Fruit fly (Drosophila melanogaster) whole organism, embryonic: Measurements from ENCODE around the gene CG4497.
A peak's percentile ranks its signal among the peaks of the same experiment; 100 is the strongest.

Experiments used
- Abd-B ChIP-seq: fragments of 200-800 bp; sonication (Bioruptor generic); optimal IDR thresholded peaks from 2 replicates; lab custom pipeline; 2018; ENCODE audit warnings: missing biosample characterization, mild to moderate bottlenecking, missing genetic modification characterization, moderate library complexity
- B-H1 ChIP-seq: fragments of 200-800 bp; sonication (Bioruptor generic); IDR thresholded peaks from 3 replicates; pipeline ENCODE4 v1.3.6; 2022; ENCODE audit warnings: missing biosample characterization, missing genetic modification characterization
- CG10543 ChIP-seq: fragments of 200-800 bp; sonication (Bioruptor generic); optimal IDR thresholded peaks from 3 replicates; lab custom pipeline; 2017; ENCODE audit warnings: missing biosample characterization, mild to moderate bottlenecking, missing genetic modification characterization, moderate library complexity
- CG10979 ChIP-seq: fragments of 200-800 bp; sonication (Bioruptor generic); optimal IDR thresholded peaks from 2 replicates; lab custom pipeline; 2018; ENCODE audit warnings: missing biosample characterization, mild to moderate bottlenecking, missing genetic modification characterization, moderate library complexity
- CG11456 ChIP-seq: fragments of 200-800 bp; sonication (Bioruptor generic); IDR thresholded peaks from 3 replicates; pipeline ENCODE4 v1.3.6; 2022; ENCODE audit warnings: missing biosample characterization, missing genetic modification characterization
- CG13894 ChIP-seq: fragments of 200-800 bp; sonication (Bioruptor generic); optimal IDR thresholded peaks from 3 replicates; lab custom pipeline; 2018; ENCODE audit warnings: missing biosample characterization, mild to moderate bottlenecking, missing genetic modification characterization, moderate library complexity
- CG14014 ChIP-seq: fragments of 200-800 bp; sonication (Bioruptor generic); IDR thresholded peaks from 2 replicates; pipeline ENCODE4 v1.3.6; 2022; ENCODE audit warnings: missing biosample characterization, missing genetic modification characterization
- CG14710 ChIP-seq: fragments of 200-800 bp; sonication (Bioruptor generic); optimal IDR thresholded peaks from 3 replicates; lab custom pipeline; 2019; ENCODE audit warnings: missing biosample characterization, mild to moderate bottlenecking, missing genetic modification characterization, moderate library complexity
- CG1602 ChIP-seq: fragments of 200-800 bp; sonication (Bioruptor generic); optimal IDR thresholded peaks from 3 replicates; lab custom pipeline; 2016; ENCODE audit warnings: missing biosample characterization, missing genetic modification characterization
- CG1647 ChIP-seq: fragments of 200-800 bp; sonication (Bioruptor generic); optimal IDR thresholded peaks from 3 replicates; lab custom pipeline; 2016; ENCODE audit warnings: missing biosample characterization, missing genetic modification characterization
- CG17328 ChIP-seq: fragments of 200-800 bp; sonication (Bioruptor generic); IDR thresholded peaks from 2 replicates; pipeline ENCODE4 v1.3.6; 2022; ENCODE audit warnings: missing biosample characterization, missing genetic modification characterization
- CG32772 ChIP-seq: fragments of 200-800 bp; sonication (Bioruptor generic); IDR thresholded peaks from 2 replicates; pipeline ENCODE4 v1.3.6; 2022; ENCODE audit warnings: missing biosample characterization, missing genetic modification characterization
- CG33557 ChIP-seq: fragments of 200-800 bp; sonication (Bioruptor generic); optimal IDR thresholded peaks from 2 replicates; lab custom pipeline; 2019; ENCODE audit warnings: missing biosample characterization, mild to moderate bottlenecking, missing genetic modification characterization, moderate library complexity
- CG6175 ChIP-seq: fragments of 200-800 bp; sonication (Bioruptor generic); IDR thresholded peaks from 3 replicates; pipeline ENCODE4 v1.3.6; 2022; ENCODE audit warnings: missing biosample characterization, missing genetic modification characterization
- CG6272 ChIP-seq: fragments of 200-800 bp; sonication (Bioruptor generic); IDR thresholded peaks from 2 replicates; pipeline ENCODE4 v1.3.6; 2022; ENCODE audit warnings: missing biosample characterization, missing genetic modification characterization
- CG6683 ChIP-seq: fragments of 200-800 bp; sonication (Bioruptor generic); optimal IDR thresholded peaks from 2 replicates; lab custom pipeline; 2017; ENCODE audit warnings: missing biosample characterization, mild to moderate bottlenecking, missing genetic modification characterization, missing genetic modification reagents
- CG7928 ChIP-seq: fragments of 200-800 bp; sonication (Bioruptor generic); optimal IDR thresholded peaks from 2 replicates; lab custom pipeline; 2017; ENCODE audit warnings: missing biosample characterization, mild to moderate bottlenecking, missing genetic modification characterization
- CG9437 ChIP-seq: fragments of 200-800 bp; sonication (Bioruptor generic); optimal IDR thresholded peaks from 2 replicates; lab custom pipeline; 2018; ENCODE audit warnings: missing biosample characterization, mild to moderate bottlenecking, missing genetic modification characterization
- Deaf1 ChIP-seq: fragments of 200-800 bp; optimal IDR thresholded peaks from 3 replicates; lab custom pipeline; 2019; ENCODE audit warnings: missing biosample characterization, mild to moderate bottlenecking, missing genetic modification characterization, moderate library complexity
- Dip3 ChIP-seq: fragments of 200-800 bp; sonication (Bioruptor generic); optimal IDR thresholded peaks from 3 replicates; lab custom pipeline; 2016; ENCODE audit warnings: missing biosample characterization, missing genetic modification characterization
- H2.0 ChIP-seq: fragments of 200-800 bp; sonication (Bioruptor generic); IDR thresholded peaks from 2 replicates; pipeline ENCODE4 v1.3.6; 2022; ENCODE audit warnings: missing biosample characterization, missing genetic modification characterization
- HLHmδ ChIP-seq: fragments of 200-800 bp; sonication (Bioruptor generic); optimal IDR thresholded peaks from 2 replicates; lab custom pipeline; 2018; ENCODE audit warnings: missing biosample characterization, mild to moderate bottlenecking, missing genetic modification characterization, moderate library complexity
- Hr51 ChIP-seq, 2 experiments: fragments of 200-800 bp; sonication (Bioruptor generic); optimal IDR thresholded peaks; 2 replicates in 1 of 2; 3 replicates in 1 of 2; lab custom pipeline; 2016 to 2018; ENCODE audit warnings: missing biosample characterization in 2 of 2, missing genetic modification characterization in 2 of 2, mild to moderate bottlenecking in 1 of 2, moderate library complexity in 1 of 2
- Hr78 ChIP-seq, 2 experiments: fragments of 200-800 bp in 1 of 2; fragments of >200 bp in 1 of 2; sonication (Bioruptor generic) in 1 of 2; optimal IDR thresholded peaks; 2 replicates each; lab custom pipeline; 2017 to 2019; ENCODE audit warnings: missing biosample characterization in 2 of 2, missing genetic modification characterization in 2 of 2, mild to moderate bottlenecking in 1 of 2, moderate library complexity in 1 of 2
- MBD-R2 ChIP-seq: fragments of 200-800 bp; sonication (Bioruptor generic); IDR thresholded peaks from 2 replicates; pipeline ENCODE4 v1.3.6; 2022; ENCODE audit warnings: missing biosample characterization, missing genetic modification characterization
- Max ChIP-seq: fragments of 200-800 bp; sonication (Bioruptor generic); optimal IDR thresholded peaks from 2 replicates; lab custom pipeline; 2016; ENCODE audit warnings: missing biosample characterization, mild to moderate bottlenecking, missing genetic modification characterization
- NFAT ChIP-seq: fragments of 200-800 bp; sonication (Bioruptor generic); IDR thresholded peaks from 2 replicates; pipeline ENCODE4 v1.3.6; 2022; ENCODE audit warnings: missing biosample characterization, missing genetic modification characterization
- Neu2 ChIP-seq: fragments of 200-800 bp; sonication (Bioruptor generic); optimal IDR thresholded peaks from 3 replicates; lab custom pipeline; 2016; ENCODE audit warnings: missing biosample characterization, missing genetic modification characterization, borderline replicate concordance
- Nf-YC ChIP-seq: fragments of 200-800 bp; optimal IDR thresholded peaks from 3 replicates; lab custom pipeline; 2019; ENCODE audit warnings: missing biosample characterization, mild to moderate bottlenecking, missing genetic modification characterization, moderate library complexity
- Opbp ChIP-seq: fragments of 200-800 bp; sonication (Bioruptor generic); IDR thresholded peaks from 3 replicates; pipeline ENCODE4 v1.3.6; 2022; ENCODE audit warnings: missing biosample characterization, missing genetic modification characterization; ENCODE audit not compliant: partially characterized antibody
- Taf1 ChIP-seq: fragments of 200-800 bp; sonication (Bioruptor generic); IDR thresholded peaks from 2 replicates; pipeline ENCODE4 v1.3.6; 2022; ENCODE audit warnings: missing biosample characterization, missing genetic modification characterization
- abd-A ChIP-seq: fragments of 200-800 bp; sonication (Bioruptor generic); optimal IDR thresholded peaks from 3 replicates; lab custom pipeline; 2019; ENCODE audit warnings: missing biosample characterization, mild to moderate bottlenecking, missing genetic modification characterization, moderate library complexity
- dmrt11E ChIP-seq: fragments of 200-800 bp; sonication (Bioruptor generic); optimal IDR thresholded peaks from 3 replicates; lab custom pipeline; 2018; ENCODE audit warnings: missing biosample characterization, mild to moderate bottlenecking, missing genetic modification characterization, moderate library complexity
- emc ChIP-seq: fragments of 200-800 bp; sonication (Bioruptor generic); optimal IDR thresholded peaks from 2 replicates; lab custom pipeline; 2016; ENCODE audit warnings: missing biosample characterization, missing genetic modification characterization
- fd3F ChIP-seq: fragments of 200-800 bp; sonication (Bioruptor generic); optimal IDR thresholded peaks from 2 replicates; lab custom pipeline; 2018; ENCODE audit warnings: missing biosample characterization, mild to moderate bottlenecking, missing genetic modification characterization, moderate library complexity
- grn ChIP-seq: fragments of 200-800 bp; sonication (Bioruptor generic); optimal IDR thresholded peaks from 3 replicates; lab custom pipeline; 2017; ENCODE audit warnings: missing biosample characterization, missing genetic modification characterization
- hb ChIP-seq: fragments of 200-800 bp; sonication (Bioruptor generic); IDR thresholded peaks from 3 replicates; pipeline ENCODE4 v1.3.6; 2022; ENCODE audit warnings: missing biosample characterization, missing genetic modification characterization; ENCODE audit not compliant: partially characterized antibody
- hkb ChIP-seq, 2 experiments: fragments of 200-800 bp in 1 of 2; fragments of >200 bp in 1 of 2; sonication (Bioruptor generic) in 1 of 2; IDR thresholded peaks in 1 of 2; optimal IDR thresholded peaks in 1 of 2; 2 replicates each; pipeline versions ENCODE4 v1.3.6 to Lab custom; 2017 to 2022; ENCODE audit warnings: missing biosample characterization in 1 of 2, missing genetic modification characterization in 1 of 2
- hth ChIP-seq: fragments of >200 bp; optimal IDR thresholded peaks from 2 replicates; lab custom pipeline; 2017; ENCODE audit warnings: inconsistent platforms
- jing ChIP-seq: fragments of 200-800 bp; sonication (Bioruptor generic); optimal IDR thresholded peaks from 2 replicates; lab custom pipeline; 2018; ENCODE audit warnings: missing biosample characterization, mild to moderate bottlenecking, missing genetic modification characterization
- klu ChIP-seq: fragments of 200-800 bp; sonication (Bioruptor generic); IDR thresholded peaks from 2 replicates; pipeline ENCODE4 v1.3.6; 2022; ENCODE audit warnings: missing biosample characterization, missing genetic modification characterization
- lab ChIP-seq: fragments of 200-800 bp; sonication (Bioruptor generic); optimal IDR thresholded peaks from 3 replicates; lab custom pipeline; 2017; ENCODE audit warnings: missing biosample characterization, missing genetic modification characterization, mild to moderate bottlenecking, moderate library complexity, missing genetic modification reagents
- pb ChIP-seq: fragments of 200-800 bp; sonication (Bioruptor generic); optimal IDR thresholded peaks from 3 replicates; lab custom pipeline; 2016; ENCODE audit warnings: missing biosample characterization, missing genetic modification characterization
- pzg ChIP-seq: fragments of 200-800 bp; sonication (Bioruptor generic); optimal IDR thresholded peaks from 3 replicates; lab custom pipeline; 2018; ENCODE audit warnings: missing biosample characterization, mild to moderate bottlenecking, missing genetic modification characterization, moderate library complexity
- run ChIP-seq: fragments of 200-800 bp; sonication (Bioruptor generic); optimal IDR thresholded peaks from 3 replicates; lab custom pipeline; 2018; ENCODE audit warnings: missing biosample characterization, mild to moderate bottlenecking, missing genetic modification characterization
- salm ChIP-seq: fragments of 200-800 bp; sonication (Bioruptor generic); optimal IDR thresholded peaks from 2 replicates; lab custom pipeline; 2018; ENCODE audit warnings: missing biosample characterization, mild to moderate bottlenecking, missing genetic modification characterization
- sens-2 ChIP-seq: fragments of 200-800 bp; sonication (Bioruptor generic); IDR thresholded peaks from 2 replicates; pipeline ENCODE4 v1.3.6; 2022; ENCODE audit warnings: missing biosample characterization, missing genetic modification characterization
- stc ChIP-seq: fragments of 200-800 bp; sonication (Bioruptor generic); IDR thresholded peaks from 2 replicates; pipeline ENCODE4 v1.3.6; 2022; ENCODE audit warnings: missing biosample characterization, missing genetic modification characterization
- trh ChIP-seq: fragments of 200-800 bp; sonication (Bioruptor generic); optimal IDR thresholded peaks from 2 replicates; lab custom pipeline; 2016; ENCODE audit warnings: missing biosample characterization, missing genetic modification characterization
- tx ChIP-seq: fragments of 200-800 bp; sonication (Bioruptor generic); optimal IDR thresholded peaks from 2 replicates; lab custom pipeline; 2016; ENCODE audit warnings: missing biosample characterization, missing genetic modification characterization
- zf30C ChIP-seq: fragments of 200-800 bp; sonication (Bioruptor generic); optimal IDR thresholded peaks from 3 replicates; lab custom pipeline; 2018; ENCODE audit warnings: missing biosample characterization, mild to moderate bottlenecking, missing genetic modification characterization

The CG4497 gene

DNA sequence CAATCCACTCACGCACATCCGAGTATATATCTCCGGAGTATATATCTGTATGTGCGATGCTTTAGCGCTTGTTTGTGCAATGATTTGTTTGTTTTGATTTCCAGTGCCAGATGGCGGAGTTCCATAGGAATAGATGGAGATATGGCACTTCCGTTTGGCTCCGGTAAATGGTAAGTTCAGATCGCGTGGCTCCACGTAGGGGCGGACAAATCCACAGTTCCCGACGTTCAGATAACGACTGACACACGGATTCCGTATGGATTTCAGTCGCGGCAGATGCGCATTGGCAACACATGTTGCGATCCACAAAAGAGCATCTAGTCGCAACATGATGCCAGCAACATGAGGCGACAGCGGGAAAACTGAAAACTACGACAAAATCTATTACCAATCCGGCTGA lies 36.9 kb downstream of the CG4497 start, which contains the start of gene Pvf3 (continued):
- TF ChIP-seq CG9437 (GFP tag; lab: Kevin White, UChicago) (no peak), hb (GFP tag; lab: Robert Waterston, UW) (no peak), pzg (no peak), klu (GFP tag; lab: Robert Waterston, UW) (no peak), fd3F (GFP tag; lab: Kevin White, UChicago) (no peak), CG6683 (GFP tag; lab: Kevin White, UChicago) (no peak), dmrt11E (tag; lab: Kevin White, UChicago) (no peak), NFAT (GFP tag; lab: Robert Waterston, UW) (no peak), MBD-R2 (GFP tag; lab: Robert Waterston, UW) (no peak), CG17328 (peak; percentile 32; the same call in 1 of the 2 replicates), CG10979 (no peak), CG6272 (GFP tag; lab: Robert Waterston, UW) (no peak), CG13894 (tag; lab: Kevin White, UChicago) (no peak), Taf1 (GFP tag; lab: Robert Waterston, UW) (no peak), run (tag; lab: Kevin White, UChicago) (no peak), Dip3 (GFP tag; lab: Kevin White, UChicago) (no peak), zf30C (GFP tag; lab: Kevin White, UChicago) (no peak), emc (GFP tag; lab: Kevin White, UChicago) (no peak), salm (tag; lab: Kevin White, UChicago) (no peak), CG33557 (GFP tag; lab: Kevin White, UChicago) (no peak), Abd-B (GFP tag; lab: Kevin White, UChicago) (no peak), Opbp (GFP tag; lab: Robert Waterston, UW) (peak; percentile 35; the same call in 1 of the 3 replicates), abd-A (tag; lab: Kevin White, UChicago) (no peak), CG1602 (GFP tag; lab: Kevin White, UChicago) (no peak), grn (GFP tag; lab: Kevin White, UChicago) (peak; percentile 14), Neu2 (GFP tag; lab: Kevin White, UChicago) (no peak), jing (GFP tag; lab: Kevin White, UChicago) (no peak), HLHmδ (GFP tag; lab: Kevin White, UChicago) (peak; percentile 82), B-H1 (GFP tag; lab: Robert Waterston, UW) (no peak), Max (GFP tag; lab: Kevin White, UChicago) (no peak), Nf-YC (tag; lab: Kevin White, UChicago) (no peak), CG14710 (tag; lab: Kevin White, UChicago) (no peak), H2.0 (GFP tag; lab: Robert Waterston, UW) (no peak), tx (no peak), CG11456 (GFP tag; lab: Robert Waterston, UW) (no peak), Hr78 (GFP tag; optimal IDR thresholded peaks at IDR 0.05; lab: Kevin White, UChicago) (no peak), pb (GFP tag; lab: Kevin White, UChicago) (no peak), sens-2 (GFP tag; lab: Robert Waterston, UW) (no peak), Hr51 (GFP tag; optimal IDR thresholded peaks at IDR 0.05; lab: Kevin White, UChicago) (no peak), stc (GFP tag; lab: Robert Waterston, UW) (peak; percentile 36; the same call in 1 of the 2 replicates), lab (peak; percentile 39), CG1647 (GFP tag; lab: Kevin White, UChicago) (no peak), CG6175 (GFP tag; lab: Robert Waterston, UW) (no peak), hkb (optimal IDR thresholded peaks at IDR 0.05; lab: Kevin White, UChicago) (no peak), hkb (GFP tag; IDR thresholded peaks at IDR 0.05; lab: Robert Waterston, UW) (peak; percentile 32; the same call in 1 of the 2 replicates), CG10543 (GFP tag; lab: Kevin White, UChicago) (no peak), CG32772 (no peak), CG14014 (GFP tag; lab: Robert Waterston, UW) (no peak), Deaf1 (tag; lab: Kevin White, UChicago) (peak; percentile 55), trh (GFP tag; lab: Kevin White, UChicago) (no peak), hth (lab: Kevin White, UChicago) (no peak), CG7928 (GFP tag; lab: Kevin White, UChicago) (no peak)
